Comparison of ENCODE assay signal across 1 worm cellular context in genomic region chrIV:14872320-14872719, ce11.
TF ChIP-seq lines count a peak whose summit lies in the region.

No protein-coding gene starts in this region.

TF ChIP-seq in whole organism, L1 larva, 84 proteins besides CTCF, POLR2A, EP300 and RAD21 (continued from another document):
- peak; percentile 78 for TF ChIP-seq nhr-77 (tag; optimal IDR thresholded peaks at IDR 0.05; lab: Kevin White, UChicago)
- peak; percentile 88 for TF ChIP-seq snu-23 (GFP tag; optimal IDR thresholded peaks at IDR 0.05; lab: Kevin White, UChicago)
- peak in 4 of 6 experiments; percentile 2 to 65 (median 41) for TF ChIP-seq elt-3 (tag; optimal IDR thresholded peaks at IDR 0.05; lab: Kevin White, UChicago)
- TF ChIP-seq blmp-1 (tag; optimal IDR thresholded peaks at IDR 0.05; lab: Kevin White, UChicago): peak; percentile 61
- peak; percentile 20 for TF ChIP-seq nhr-237 (tag; optimal IDR thresholded peaks at IDR 0.05; lab: Kevin White, UChicago)
- TF ChIP-seq ztf-11 (tag; optimal IDR thresholded peaks at IDR 0.05; lab: Kevin White, UChicago): peak in 1 of 2 experiments; percentile 41
- TF ChIP-seq tbx-2 (tag; optimal IDR thresholded peaks at IDR 0.05; lab: Kevin White, UChicago): peak; percentile 71
- TF ChIP-seq C04F5.9 (tag; optimal IDR thresholded peaks at IDR 0.05; lab: Kevin White, UChicago): no peak
- peak; percentile 9 to 31 (median 24) for TF ChIP-seq ceh-82 (tag; optimal IDR thresholded peaks at IDR 0.05; lab: Kevin White, UChicago)
- TF ChIP-seq skn-1 (tag; optimal IDR thresholded peaks at IDR 0.05; lab: Kevin White, UChicago): peak; percentile 48
- TF ChIP-seq swsn-7 (tag; optimal IDR thresholded peaks at IDR 0.05; lab: Kevin White, UChicago): peak; percentile 56
- TF ChIP-seq lin-14 (GFP tag; optimal IDR thresholded peaks at IDR 0.05; lab: Kevin White, UChicago): peak; percentile 89
- peak; percentile 86 for TF ChIP-seq nhr-20 (tag; optimal IDR thresholded peaks at IDR 0.05; lab: Kevin White, UChicago)
- TF ChIP-seq nhr-90 (tag; optimal IDR thresholded peaks at IDR 0.05; lab: Kevin White, UChicago; ENCODE audit: poor library complexity): peak; percentile 74
- no peak for TF ChIP-seq sox-4 (tag; optimal IDR thresholded peaks at IDR 0.05; lab: Kevin White, UChicago)
- TF ChIP-seq ceh-88 (GFP tag; IDR thresholded peaks at IDR 0.05; lab: Robert Waterston, UW): no peak
- TF ChIP-seq nhr-85 (tag; lab: Kevin White, UChicago): peak; percentile 96
- TF ChIP-seq pqm-1 (tag; optimal IDR thresholded peaks at IDR 0.05; lab: Kevin White, UChicago): no peak
- TF ChIP-seq dpl-1 (GFP tag; optimal IDR thresholded peaks at IDR 0.05; lab: Kevin White, UChicago): peak; percentile 4 to 34 (median 20)
- TF ChIP-seq fkh-8 (tag; optimal IDR thresholded peaks at IDR 0.05; lab: Kevin White, UChicago): no peak
- TF ChIP-seq fos-1 (tag; optimal IDR thresholded peaks at IDR 0.05; lab: Kevin White, UChicago): peak; percentile 18
- TF ChIP-seq mep-1 (tag; optimal IDR thresholded peaks at IDR 0.05; lab: Kevin White, UChicago): peak; percentile 50
